Worm (Caenorhabditis elegans) whole organism, L4 larva: Measurements from ENCODE around the gene C18H9.5.

Source experiments
- D1046.2 ChIP-seq: fragments of 200-800 bp; sonication (Bioruptor generic); IDR thresholded peaks from 2 replicates; pipeline ENCODE4 v1.3.6; 2022; ENCODE audit warnings: missing genetic modification characterization, missing compliant biosample characterization
- F10B5.3 ChIP-seq: sonication (generic microtip); optimal IDR thresholded peaks from 2 replicates; lab custom pipeline; 2016; ENCODE audit warnings: mild to moderate bottlenecking, missing genetic modification characterization, missing compliant biosample characterization
- Y5F2A.4 ChIP-seq: fragments of 200-800 bp; sonication (Bioruptor generic); optimal IDR thresholded peaks from 2 replicates; lab custom pipeline; 2018; ENCODE audit warnings: mild to moderate bottlenecking, missing genetic modification characterization, missing compliant biosample characterization
- aha-1 ChIP-seq: fragments of 150-350 bp; peaks from one replicate; lab custom pipeline; 2014; ENCODE audit warnings: missing biosample characterization, missing genetic modification characterization
- ama-1 ChIP-seq: fragments of 150-350 bp; optimal IDR thresholded peaks from 2 replicates; lab custom pipeline; 2014; ENCODE audit warnings: inconsistent platforms, mixed read lengths
- ceh-62 ChIP-seq: sonication (generic microtip); optimal IDR thresholded peaks from 2 replicates; lab custom pipeline; 2017; ENCODE audit warnings: missing biosample characterization, missing genetic modification characterization
- cey-2 ChIP-seq: sonication (generic microtip); optimal IDR thresholded peaks from 3 replicates; lab custom pipeline; 2017; ENCODE audit warnings: missing genetic modification characterization, mild to moderate bottlenecking, missing compliant biosample characterization, antibody characterized with exemption, borderline replicate concordance; ENCODE audit not compliant: insufficient read depth
- daf-12 ChIP-seq: fragments of 150-350 bp; optimal IDR thresholded peaks from 2 replicates; lab custom pipeline; 2014; ENCODE audit warnings: missing biosample characterization, missing genetic modification reagents, missing genetic modification characterization
- daf-16 ChIP-seq, 3 experiments: sonication (generic microtip); optimal IDR thresholded peaks; 2 replicates each; lab custom pipeline; 2016 to 2017; ENCODE audit warnings: missing genetic modification characterization in 3 of 3, missing genetic modification reagents in 3 of 3, mild to moderate bottlenecking in 2 of 3, missing compliant biosample characterization in 2 of 3, missing biosample characterization in 1 of 3, moderate library complexity in 1 of 3
- daf-19 ChIP-seq: fragments of 200-800 bp; sonication (Bioruptor generic); conservative IDR thresholded peaks from 2 replicates; pipeline ENCODE4 v1.3.6; 2022; ENCODE audit warnings: missing genetic modification characterization, missing compliant biosample characterization
- dmd-9 ChIP-seq: fragments of 200-800 bp; sonication (Bioruptor generic); IDR thresholded peaks from 2 replicates; pipeline ENCODE4 v1.3.6; 2022; ENCODE audit warnings: missing genetic modification reagents, missing genetic modification characterization, missing compliant biosample characterization
- duxl-1 ChIP-seq: sonication (generic microtip); optimal IDR thresholded peaks from 2 replicates; lab custom pipeline; 2016; ENCODE audit warnings: mild to moderate bottlenecking, missing genetic modification characterization, moderate library complexity, missing compliant biosample characterization; ENCODE audit not compliant: poor library complexity
- dve-1 ChIP-seq: sonication (generic microtip); optimal IDR thresholded peaks from 2 replicates; lab custom pipeline; 2017; ENCODE audit warnings: antibody characterized with exemption, mild to moderate bottlenecking, missing genetic modification characterization, missing compliant biosample characterization; ENCODE audit not compliant: insufficient read depth
- egl-27 ChIP-seq: sonication (generic microtip); optimal IDR thresholded peaks from 3 replicates; lab custom pipeline; 2017; ENCODE audit warnings: missing biosample characterization, missing genetic modification reagents, missing genetic modification characterization
- fos-1 ChIP-seq: fragments of 150-350 bp; optimal IDR thresholded peaks from 2 replicates; lab custom pipeline; 2014; ENCODE audit warnings: missing biosample characterization, missing genetic modification characterization
- gei-8 ChIP-seq: fragments of 200-800 bp; sonication (Bioruptor generic); optimal IDR thresholded peaks from 2 replicates; lab custom pipeline; 2018; ENCODE audit warnings: mild to moderate bottlenecking, missing genetic modification characterization, missing compliant biosample characterization
- lin-13 ChIP-seq: fragments of 150-350 bp; optimal IDR thresholded peaks from 2 replicates; lab custom pipeline; 2014; ENCODE audit warnings: missing biosample characterization, missing genetic modification reagents, missing genetic modification characterization
- lin-29 ChIP-seq: fragments of 200-800 bp; sonication (Bioruptor generic); IDR thresholded peaks from 2 replicates; pipeline ENCODE4 v1.3.6; 2022; ENCODE audit warnings: missing genetic modification reagents, missing genetic modification characterization, missing compliant biosample characterization
- madf-5 ChIP-seq, 2 experiments: fragments of 200-800 bp; sonication (Bioruptor generic); IDR thresholded peaks; 2 replicates each; pipeline ENCODE4 v1.3.6; 2022; ENCODE audit warnings: missing compliant biosample characterization in 2 of 2, missing genetic modification characterization in 2 of 2
- nhr-111 ChIP-seq: fragments of 200-800 bp; sonication (Bioruptor generic); optimal IDR thresholded peaks from 2 replicates; lab custom pipeline; 2018; ENCODE audit warnings: mild to moderate bottlenecking, missing genetic modification characterization, missing compliant biosample characterization
- nhr-28 ChIP-seq: fragments of 150-350 bp; optimal IDR thresholded peaks from 2 replicates; lab custom pipeline; 2014; ENCODE audit warnings: missing biosample characterization, missing genetic modification characterization
- nhr-6 ChIP-seq: fragments of 150-350 bp; optimal IDR thresholded peaks from 2 replicates; lab custom pipeline; 2014; ENCODE audit warnings: missing biosample characterization, missing genetic modification characterization
- nhr-76 ChIP-seq: fragments of 150-350 bp; optimal IDR thresholded peaks from 2 replicates; lab custom pipeline; 2014; ENCODE audit warnings: missing biosample characterization, missing genetic modification characterization
- php-3 ChIP-seq: fragments of 200-800 bp; sonication (Bioruptor generic); IDR thresholded peaks from 2 replicates; pipeline ENCODE4 v1.3.6; 2022; ENCODE audit warnings: missing genetic modification reagents, missing genetic modification characterization, missing compliant biosample characterization
- saeg-2 ChIP-seq: fragments of 200-800 bp; sonication (Bioruptor generic); IDR thresholded peaks from 2 replicates; pipeline ENCODE4 v1.3.6; 2022; ENCODE audit warnings: missing genetic modification reagents, missing genetic modification characterization, missing compliant biosample characterization
- sdz-12 ChIP-seq: fragments of 200-800 bp; sonication (Bioruptor generic); optimal IDR thresholded peaks from 2 replicates; lab custom pipeline; 2018; ENCODE audit warnings: mild to moderate bottlenecking, missing genetic modification characterization, missing compliant biosample characterization
- set-16 ChIP-seq: fragments of 200-800 bp; sonication (Bioruptor generic); IDR thresholded peaks from 2 replicates; pipeline ENCODE4 v1.3.6; 2022; ENCODE audit warnings: missing genetic modification reagents, missing genetic modification characterization, missing compliant biosample characterization
- skn-1 ChIP-seq: fragments of 150-350 bp; optimal IDR thresholded peaks from 2 replicates; lab custom pipeline; 2014; ENCODE audit warnings: missing biosample characterization, missing genetic modification characterization
- snpc-4 ChIP-seq: fragments of 150-350 bp; optimal IDR thresholded peaks from 2 replicates; lab custom pipeline; 2014; ENCODE audit warnings: missing biosample characterization, missing genetic modification characterization
- unc-62 ChIP-seq, 3 experiments: fragments of 150-350 bp in 1 of 3; sonication (generic microtip); optimal IDR thresholded peaks in 2 of 3; peaks in 1 of 3; 1 replicate in 1 of 3; 2 replicates in 2 of 3; lab custom pipeline; 2014 to 2017; ENCODE audit warnings: missing biosample characterization in 3 of 3, missing genetic modification characterization in 3 of 3, missing genetic modification reagents in 3 of 3, missing genotype in 1 of 3

C18H9.5 gene

DNA sequence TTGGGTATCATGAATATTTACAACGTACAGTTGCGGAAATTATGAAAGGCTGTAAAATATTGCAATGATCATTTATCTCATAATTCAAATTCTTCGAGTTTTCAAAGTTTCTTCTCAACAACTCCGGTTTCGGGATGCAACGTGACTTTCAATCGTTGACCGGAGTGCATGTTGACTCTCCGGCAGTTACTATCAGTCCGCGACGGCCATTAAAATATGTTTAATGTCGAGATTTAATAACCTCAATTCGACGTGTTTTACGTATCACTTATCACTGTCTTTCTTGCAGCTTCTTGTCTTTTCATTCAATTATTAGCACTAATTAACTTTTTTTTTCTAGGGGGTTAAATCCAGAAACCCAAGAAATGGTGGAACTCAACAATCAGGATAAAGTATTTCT lies 22.9 kb upstream of the C18H9.5 start, which contains the start of gene tsp-10:
Gene tsp-10, plus strand, starts transcription at position 366 of the 400 bp plus-strand sequence.
- TF ChIP-seq dve-1 (tag; lab: Kevin White, UChicago), result peak; percentile 30
- no peak for TF ChIP-seq daf-16 (GFP tag; optimal IDR thresholded peaks at IDR 0.05; lab: Kevin White, UChicago)
- TF ChIP-seq daf-16 (tag; optimal IDR thresholded peaks at IDR 0.05; lab: Kevin White, UChicago), result peak; percentile 65
- 0 out of 2 replicates have a peak, but pooled peaks have one; percentile 37 for TF ChIP-seq php-3 (GFP tag; lab: Robert Waterston, UW)
- no peak for TF ChIP-seq lin-13 (GFP tag; lab: Kevin White, UChicago)
- TF ChIP-seq nhr-28 (tag; lab: Kevin White, UChicago), result peak; percentile 4
- TF ChIP-seq, all 104 proteins: peak for 4

DNA sequence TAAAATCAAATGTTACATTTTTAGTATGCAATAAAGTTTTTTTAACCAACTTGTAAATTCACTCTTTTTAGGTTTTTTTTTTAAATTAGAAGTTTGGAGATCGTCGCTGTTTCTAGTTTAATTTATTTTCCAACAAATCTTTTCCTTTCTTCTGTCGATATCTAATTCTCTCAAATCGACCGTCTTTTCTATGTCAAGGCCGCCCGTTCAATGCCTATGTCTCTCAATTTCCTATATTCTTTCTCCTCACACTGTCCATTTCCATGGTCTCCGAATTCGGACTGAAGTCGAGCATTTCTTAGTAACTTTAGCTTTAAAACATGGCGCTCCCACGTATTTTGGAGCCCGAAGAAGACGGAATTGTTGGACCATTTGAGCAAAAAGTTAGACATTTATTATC lies 21.3 kb upstream of the C18H9.5 start, which contains the start of the genes T14B4.5 and T14B4.20:
Gene T14B4.5, plus strand, starts transcription at position 226 of the 400 bp plus-strand sequence.
Gene T14B4.20, plus strand, starts transcription at position 264 of the 400 bp plus-strand sequence.
- TF ChIP-seq nhr-76 (tag; lab: Kevin White, UChicago) (no peak), Y5F2A.4 (GFP tag; lab: Kevin White, UChicago) (no peak), set-16 (GFP tag; lab: Robert Waterston, UW) (no peak), ceh-62 (no peak), duxl-1 (no peak), skn-1 (no peak), ama-1 (lab: Kevin White, UChicago) (no peak), daf-19 (GFP tag; lab: Robert Waterston, UW) (no peak), gei-8 (GFP tag; lab: Kevin White, UChicago) (no peak), madf-5 (GFP tag; IDR thresholded peaks at IDR 0.05; lab: Robert Waterston, UW) (no peak), cey-2 (tag; lab: Kevin White, UChicago) (no peak), aha-1 (tag; lab: Kevin White, UChicago) (no peak), D1046.2 (GFP tag; lab: Robert Waterston, UW) (no peak)

DNA sequence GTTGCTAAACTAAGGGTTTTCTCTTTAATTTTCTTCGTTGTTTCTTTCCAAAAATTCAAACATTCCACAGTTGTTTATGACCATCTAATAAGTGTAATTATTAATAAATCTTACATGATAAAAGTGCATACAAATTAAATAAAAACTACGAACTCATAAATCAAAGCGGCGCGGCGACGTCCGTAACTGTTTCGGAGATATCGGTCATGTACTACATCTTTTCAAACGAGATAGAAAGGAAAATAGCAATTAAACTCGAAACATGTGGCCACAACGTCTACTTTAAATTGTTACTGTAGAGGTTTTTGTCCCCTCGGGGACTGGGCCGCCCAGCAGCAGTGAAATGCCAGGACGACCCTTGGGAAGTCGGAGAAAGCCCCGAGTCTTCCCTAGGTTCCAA lies 20.5 kb upstream of the C18H9.5 start:
- TF ChIP-seq dve-1 (tag; lab: Kevin White, UChicago), result no peak
- no peak for TF ChIP-seq F10B5.3 (tag; lab: Kevin White, UChicago)
- no peak for TF ChIP-seq lin-29 (GFP tag; lab: Robert Waterston, UW)
- TF ChIP-seq unc-62 (GFP tag; optimal IDR thresholded peaks at IDR 0.05 in 1 of 2; lab: Kevin White, UChicago), result no peak
- TF ChIP-seq unc-62 (tag; optimal IDR thresholded peaks at IDR 0.05; lab: Kevin White, UChicago), result no peak
- TF ChIP-seq daf-12 (tag; lab: Kevin White, UChicago), result no peak
- no peak for TF ChIP-seq nhr-111
- TF ChIP-seq egl-27 (tag; lab: Kevin White, UChicago), result no peak
- no peak for TF ChIP-seq fos-1
- TF ChIP-seq sdz-12 (GFP tag; lab: Kevin White, UChicago), result no peak
- TF ChIP-seq dmd-9, result no peak

DNA sequence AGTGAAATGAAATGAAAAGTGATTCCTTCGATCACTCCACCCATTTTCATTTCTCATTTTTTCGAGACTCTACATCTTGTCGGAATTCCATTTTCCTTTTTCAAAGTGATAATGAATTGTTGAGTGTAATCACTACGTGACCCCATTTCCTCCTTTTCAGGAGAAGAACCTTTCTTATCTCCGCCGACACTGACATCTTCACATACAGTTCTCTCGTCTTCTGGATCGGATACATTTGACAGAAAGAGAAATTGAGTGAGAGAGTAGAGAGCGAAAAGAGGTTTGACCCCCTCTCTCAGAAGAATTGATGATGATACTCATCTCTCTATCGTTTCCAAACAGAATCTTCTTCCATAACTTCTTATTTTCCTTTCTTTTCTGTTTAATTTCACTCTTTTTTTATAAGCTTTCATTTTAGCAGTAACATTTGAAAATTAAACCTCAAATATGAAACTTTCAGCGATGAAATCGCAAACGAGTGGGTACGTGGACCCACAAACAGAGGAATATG lies 18.5 kb upstream of the C18H9.5 start, which contains the start of gene dpy-2:
Gene dpy-2, plus strand, starts transcription at position 461 of the 511 bp plus-strand sequence.
- TF ChIP-seq nhr-76 (tag; lab: Kevin White, UChicago), result no peak
- no peak for TF ChIP-seq snpc-4
- TF ChIP-seq nhr-28 (tag; lab: Kevin White, UChicago), result peak; percentile 13
- no peak for TF ChIP-seq saeg-2
- TF ChIP-seq unc-62 (GFP tag; optimal IDR thresholded peaks at IDR 0.05 in 1 of 2; lab: Kevin White, UChicago), result peak in 1 of 2 experiments; percentile 61
- no peak for TF ChIP-seq unc-62 (tag; optimal IDR thresholded peaks at IDR 0.05; lab: Kevin White, UChicago)
- TF ChIP-seq dve-1 (tag; lab: Kevin White, UChicago), result no peak
- TF ChIP-seq madf-5 (GFP tag; IDR thresholded peaks at IDR 0.05; lab: Robert Waterston, UW), result no peak
- TF ChIP-seq aha-1 (tag; lab: Kevin White, UChicago), result peak; percentile 42
- TF ChIP-seq, all 104 proteins: peak for 3

DNA sequence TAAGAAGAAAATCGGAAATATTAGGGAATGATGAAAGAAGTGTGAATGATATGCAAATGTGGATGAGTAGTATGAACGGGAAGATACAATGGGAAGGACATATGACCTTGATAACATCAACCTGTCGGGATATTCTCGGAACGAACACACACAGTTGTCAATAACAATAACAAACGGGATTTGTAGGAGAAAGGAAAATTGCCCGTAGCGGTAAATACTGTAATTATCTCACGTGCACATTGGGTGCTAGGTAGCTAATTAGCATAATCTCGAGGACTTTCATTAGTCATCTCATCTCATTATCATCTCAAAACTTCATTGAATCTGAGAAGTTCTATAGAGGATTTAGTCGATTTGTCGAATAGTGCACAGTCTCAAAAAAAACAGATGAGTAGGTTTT lies 17.6 kb upstream of the C18H9.5 start:
- no peak for TF ChIP-seq nhr-6 (tag; lab: Kevin White, UChicago)
- peak; percentile 45 for TF ChIP-seq aha-1 (tag; lab: Kevin White, UChicago)
